Worm (Caenorhabditis elegans) whole organism, mixed stage, embryonic: ENCODE results near the gene K02E2.8.
A peak's percentile ranks its signal among the peaks of the same experiment; 100 is the strongest.

Experiments used
- M03D4.4 ChIP-seq: sonication (generic microtip); optimal IDR thresholded peaks from 2 replicates; lab custom pipeline; 2017; ENCODE audit warnings: mild to moderate bottlenecking, missing genetic modification characterization, missing compliant biosample characterization
- bed-3 ChIP-seq: fragments of 200-800 bp; sonication (Bioruptor generic); optimal IDR thresholded peaks from 3 replicates; lab custom pipeline; 2018; ENCODE audit warnings: mild to moderate bottlenecking, missing genetic modification characterization, moderate library complexity, missing compliant biosample characterization
- blmp-1 ChIP-seq: fragments of 150-350 bp; optimal IDR thresholded peaks from 2 replicates; lab custom pipeline; 2014; ENCODE audit warnings: missing biosample characterization, missing genetic modification characterization
- ceh-39 ChIP-seq: fragments of 150-350 bp; optimal IDR thresholded peaks from 2 replicates; lab custom pipeline; 2014; ENCODE audit warnings: missing biosample characterization, missing genetic modification characterization
- ceh-83 ChIP-seq: fragments of 200-800 bp; sonication (Bioruptor generic); optimal IDR thresholded peaks from 2 replicates; lab custom pipeline; 2018; ENCODE audit warnings: mild to moderate bottlenecking, missing genetic modification characterization, missing compliant biosample characterization
- ces-1 ChIP-seq: fragments of 150-350 bp; optimal IDR thresholded peaks from 2 replicates; lab custom pipeline; 2014; ENCODE audit warnings: missing biosample characterization, missing genetic modification reagents, missing genetic modification characterization
- cnd-1 ChIP-seq: fragments of 200-800 bp; sonication (Bioruptor generic); optimal IDR thresholded peaks from 2 replicates; lab custom pipeline; 2018; ENCODE audit warnings: mild to moderate bottlenecking, missing genetic modification characterization, missing compliant biosample characterization
- drap-1 ChIP-seq: fragments of 200-800 bp; sonication (Bioruptor generic); optimal IDR thresholded peaks from 3 replicates; lab custom pipeline; 2018; ENCODE audit warnings: mild to moderate bottlenecking, missing genetic modification characterization, missing compliant biosample characterization
- elt-1 ChIP-seq: sonication (generic microtip); optimal IDR thresholded peaks from 2 replicates; lab custom pipeline; 2017; ENCODE audit warnings: missing genetic modification characterization, mild to moderate bottlenecking, missing compliant biosample characterization, antibody characterized with exemption, moderate library complexity, borderline replicate concordance; ENCODE audit not compliant: insufficient read depth
- elt-3 ChIP-seq: fragments of 150-350 bp; optimal IDR thresholded peaks from 2 replicates; lab custom pipeline; 2014; ENCODE audit warnings: missing biosample characterization, missing genetic modification characterization
- flh-1 ChIP-seq: fragments of 200-800 bp; sonication (Bioruptor generic); optimal IDR thresholded peaks from 2 replicates; lab custom pipeline; 2018; ENCODE audit warnings: mild to moderate bottlenecking, missing genetic modification characterization, moderate library complexity, missing compliant biosample characterization
- ham-2 ChIP-seq: fragments of 200-800 bp; sonication (Bioruptor generic); optimal IDR thresholded peaks from 2 replicates; lab custom pipeline; 2018; ENCODE audit warnings: mild to moderate bottlenecking, missing genetic modification characterization, missing compliant biosample characterization
- hlh-1 ChIP-seq: fragments of 150-350 bp; optimal IDR thresholded peaks from 2 replicates; lab custom pipeline; 2014; ENCODE audit warnings: missing biosample characterization, missing genetic modification reagents, missing genetic modification characterization
- lin-13 ChIP-seq: fragments of 150-350 bp; optimal IDR thresholded peaks from 2 replicates; lab custom pipeline; 2014; ENCODE audit warnings: missing biosample characterization, missing genetic modification characterization
- lin-32 ChIP-seq: fragments of 200-800 bp; sonication (Bioruptor generic); optimal IDR thresholded peaks from 2 replicates; lab custom pipeline; 2018; ENCODE audit warnings: mild to moderate bottlenecking, missing genetic modification characterization, missing compliant biosample characterization
- lsy-2 ChIP-seq: fragments of 150-350 bp; optimal IDR thresholded peaks from 2 replicates; lab custom pipeline; 2014; ENCODE audit warnings: missing biosample characterization, missing genetic modification characterization
- mab-5 ChIP-seq: fragments of 150-350 bp; optimal IDR thresholded peaks from 2 replicates; lab custom pipeline; 2014; ENCODE audit warnings: missing biosample characterization, missing genetic modification characterization
- mep-1 ChIP-seq: fragments of 150-350 bp; optimal IDR thresholded peaks from 2 replicates; lab custom pipeline; 2017; ENCODE audit warnings: missing biosample characterization, missing genetic modification reagents, missing genetic modification characterization, inconsistent platforms
- mls-2 ChIP-seq: sonication (generic microtip); optimal IDR thresholded peaks from 2 replicates; lab custom pipeline; 2016; ENCODE audit warnings: mild to moderate bottlenecking, missing genetic modification characterization, moderate library complexity, missing compliant biosample characterization
- nhr-12 ChIP-seq: fragments of 150-350 bp; optimal IDR thresholded peaks from 2 replicates; lab custom pipeline; 2014; ENCODE audit warnings: missing biosample characterization, missing genetic modification characterization
- nhr-237 ChIP-seq: fragments of 150-350 bp; optimal IDR thresholded peaks from 2 replicates; lab custom pipeline; 2014; ENCODE audit warnings: missing biosample characterization, missing genetic modification characterization
- nhr-28 ChIP-seq: fragments of 150-350 bp; optimal IDR thresholded peaks from 2 replicates; lab custom pipeline; 2014; ENCODE audit warnings: missing biosample characterization, missing genetic modification characterization
- nhr-76 ChIP-seq: sonication (generic microtip); optimal IDR thresholded peaks from 2 replicates; lab custom pipeline; 2017; ENCODE audit warnings: missing biosample characterization, missing genetic modification characterization
- pha-4 ChIP-seq: fragments of 150-350 bp; optimal IDR thresholded peaks from 2 replicates; lab custom pipeline; 2018; ENCODE audit warnings: missing biosample characterization, missing genetic modification reagents, missing genetic modification characterization
- sem-2 ChIP-seq: fragments of 200-800 bp; sonication (Bioruptor generic); optimal IDR thresholded peaks from 2 replicates; lab custom pipeline; 2018; ENCODE audit warnings: mild to moderate bottlenecking, missing genetic modification characterization, missing compliant biosample characterization
- snpc-4 ChIP-seq: fragments of 150-350 bp; optimal IDR thresholded peaks from 2 replicates; lab custom pipeline; 2014; ENCODE audit warnings: missing biosample characterization, missing genetic modification characterization
- sptf-1 ChIP-seq: sonication (generic microtip); optimal IDR thresholded peaks from 2 replicates; lab custom pipeline; 2017; ENCODE audit warnings: mild to moderate bottlenecking, missing genetic modification characterization, moderate library complexity, missing compliant biosample characterization
- unc-39 ChIP-seq: fragments of 150-350 bp; optimal IDR thresholded peaks from 2 replicates; lab custom pipeline; 2014; ENCODE audit warnings: missing biosample characterization, missing genetic modification characterization
- unc-62 ChIP-seq: fragments of 150-350 bp; optimal IDR thresholded peaks from 2 replicates; lab custom pipeline; 2014; ENCODE audit warnings: missing biosample characterization, missing genetic modification reagents, missing genetic modification characterization
- zip-8 ChIP-seq: fragments of 150-350 bp; optimal IDR thresholded peaks from 2 replicates; lab custom pipeline; 2014; ENCODE audit warnings: missing biosample characterization, missing genetic modification characterization
- ztf-11 ChIP-seq: fragments of 150-350 bp; optimal IDR thresholded peaks from 2 replicates; lab custom pipeline; 2014; ENCODE audit warnings: missing biosample characterization, missing genetic modification characterization

Gene K02E2.8

ce11 chrV:20366839-20367238 is at the start of gene K02E2.8:
TSS of gene K02E2.8 (minus strand) at chrV:20366939.
- TF ChIP-seq lin-32 (GFP tag; lab: Kevin White, UChicago) (no peak), nhr-237 (tag; lab: Kevin White, UChicago) (no peak), blmp-1 (tag; lab: Kevin White, UChicago) (no peak), unc-39 (tag; lab: Kevin White, UChicago) (no peak), zip-8 (no peak), nhr-76 (tag; lab: Kevin White, UChicago) (no peak), elt-1 (tag; lab: Kevin White, UChicago) (no peak), snpc-4 (tag; lab: Kevin White, UChicago) (no peak), pha-4 (tag; lab: Kevin White, UChicago) (no peak), cnd-1 (tag; lab: Kevin White, UChicago) (no peak), sem-2 (GFP tag; lab: Kevin White, UChicago) (no peak), nhr-12 (tag; lab: Kevin White, UChicago) (no peak), ceh-83 (GFP tag; lab: Kevin White, UChicago) (no peak), M03D4.4 (tag; lab: Kevin White, UChicago) (no peak)

- no peak for TF ChIP-seq lin-32 (GFP tag; lab: Kevin White, UChicago)
- TF ChIP-seq ceh-83 (GFP tag; lab: Kevin White, UChicago): no peak
- TF ChIP-seq nhr-76 (tag; lab: Kevin White, UChicago): no peak
- no peak for TF ChIP-seq drap-1 (GFP tag; lab: Kevin White, UChicago)
- TF ChIP-seq snpc-4 (tag; lab: Kevin White, UChicago): no peak
- no peak for TF ChIP-seq ceh-39 (tag; lab: Kevin White, UChicago)
- TF ChIP-seq ham-2: no peak
- no peak for TF ChIP-seq blmp-1 (tag; lab: Kevin White, UChicago)
- TF ChIP-seq mep-1 (tag; lab: Kevin White, UChicago): no peak
- TF ChIP-seq ces-1 (GFP tag; lab: Kevin White, UChicago): no peak
- TF ChIP-seq bed-3 (GFP tag; lab: Kevin White, UChicago): no peak
- no peak for TF ChIP-seq nhr-237 (tag; lab: Kevin White, UChicago)
- TF ChIP-seq nhr-12 (tag; lab: Kevin White, UChicago): no peak
- TF ChIP-seq mls-2: no peak
- TF ChIP-seq elt-1 (tag; lab: Kevin White, UChicago): no peak
- no peak for TF ChIP-seq sem-2 (GFP tag; lab: Kevin White, UChicago)
- TF ChIP-seq, all 35 proteins: peak for 0
Measured at ce11 chrV:20416335-20416734, 49.6 kb upstream of the K02E2.8 start.

- peak; percentile 75 for TF ChIP-seq zip-8
- no peak for TF ChIP-seq blmp-1 (tag; lab: Kevin White, UChicago)
Measured at ce11 chrV:20415415-20415814, 48.7 kb upstream of the K02E2.8 start.

- TF ChIP-seq ztf-11 (tag; lab: Kevin White, UChicago) (no peak), mls-2 (no peak), sptf-1 (no peak), hlh-1 (no peak), flh-1 (no peak), nhr-12 (tag; lab: Kevin White, UChicago) (no peak)
Measured at ce11 chrV:20413936-20414335, 47.2 kb upstream of the K02E2.8 start.

ce11 chrV:20413426-20413825 is 46.7 kb upstream of the K02E2.8 start:
- TF ChIP-seq cnd-1 (tag; lab: Kevin White, UChicago) (no peak), nhr-76 (tag; lab: Kevin White, UChicago) (no peak), nhr-237 (tag; lab: Kevin White, UChicago) (no peak), ceh-83 (GFP tag; lab: Kevin White, UChicago) (no peak)

ce11 chrV:20412225-20412624 is 45.5 kb upstream of the K02E2.8 start:
- TF ChIP-seq nhr-12 (tag; lab: Kevin White, UChicago): no peak
- TF ChIP-seq pha-4 (tag; lab: Kevin White, UChicago): no peak
- no peak for TF ChIP-seq ham-2
- TF ChIP-seq ceh-39 (tag; lab: Kevin White, UChicago): no peak
- TF ChIP-seq mls-2: no peak
- no peak for TF ChIP-seq unc-62 (GFP tag; lab: Kevin White, UChicago)
- no peak for TF ChIP-seq sptf-1
- TF ChIP-seq ztf-11 (tag; lab: Kevin White, UChicago): no peak
- no peak for TF ChIP-seq elt-3
- no peak for TF ChIP-seq sem-2 (GFP tag; lab: Kevin White, UChicago)
- no peak for TF ChIP-seq ces-1 (GFP tag; lab: Kevin White, UChicago)
- TF ChIP-seq mab-5 (tag; lab: Kevin White, UChicago): no peak
- no peak for TF ChIP-seq lin-13 (tag; lab: Kevin White, UChicago)
- no peak for TF ChIP-seq zip-8
- no peak for TF ChIP-seq blmp-1 (tag; lab: Kevin White, UChicago)
- TF ChIP-seq nhr-28: no peak
- TF ChIP-seq lsy-2: no peak
- TF ChIP-seq elt-1 (tag; lab: Kevin White, UChicago): no peak
- no peak for TF ChIP-seq nhr-76 (tag; lab: Kevin White, UChicago)
